Worm (Caenorhabditis elegans) whole organism, late embryonic: ENCODE data around the gene fbxa-218.

Experiments
- F13H6.1 ChIP-seq: sonication (generic microtip); optimal IDR thresholded peaks from 2 replicates; lab custom pipeline; 2016; ENCODE audit warnings: missing genetic modification characterization, missing compliant biosample characterization
- K09A11.1 ChIP-seq: sonication (generic microtip); optimal IDR thresholded peaks from 2 replicates; lab custom pipeline; 2017; ENCODE audit warnings: antibody characterized with exemption, mild to moderate bottlenecking, missing genetic modification characterization, missing compliant biosample characterization; ENCODE audit not compliant: insufficient read depth
- Y22D7AL.16 ChIP-seq: sonication (generic microtip); optimal IDR thresholded peaks from 2 replicates; lab custom pipeline; 2016; ENCODE audit warnings: missing genetic modification characterization, missing compliant biosample characterization
- ceh-14 ChIP-seq: sonication (generic microtip); optimal IDR thresholded peaks from 2 replicates; lab custom pipeline; 2016; ENCODE audit warnings: missing genotype, missing genetic modification characterization, missing compliant biosample characterization
- ceh-18 ChIP-seq: sonication (generic microtip); optimal IDR thresholded peaks from 2 replicates; lab custom pipeline; 2016; ENCODE audit warnings: missing genetic modification characterization, missing compliant biosample characterization
- ceh-19 ChIP-seq: fragments of 200-800 bp; sonication (Bioruptor generic); optimal IDR thresholded peaks from 2 replicates; lab custom pipeline; 2018; ENCODE audit warnings: mild to moderate bottlenecking, missing genetic modification characterization, missing compliant biosample characterization
- ceh-2 ChIP-seq: sonication (generic microtip); optimal IDR thresholded peaks from 2 replicates; lab custom pipeline; 2016; ENCODE audit warnings: missing genotype, missing genetic modification characterization, missing compliant biosample characterization
- ceh-22 ChIP-seq: sonication (generic microtip); optimal IDR thresholded peaks from 2 replicates; lab custom pipeline; 2017; ENCODE audit warnings: missing biosample characterization, missing genetic modification characterization
- ceh-30 ChIP-seq: fragments of 150-350 bp; optimal IDR thresholded peaks from 2 replicates; lab custom pipeline; 2014; ENCODE audit warnings: missing biosample characterization, missing genetic modification characterization
- ceh-31 ChIP-seq: sonication (generic microtip); optimal IDR thresholded peaks from 2 replicates; lab custom pipeline; 2016; ENCODE audit warnings: missing genetic modification characterization, missing compliant biosample characterization
- ceh-48 ChIP-seq: sonication (generic microtip); optimal IDR thresholded peaks from 2 replicates; lab custom pipeline; 2016; ENCODE audit warnings: missing genetic modification characterization, inconsistent platforms, missing compliant biosample characterization
- dmd-4 ChIP-seq: sonication (generic microtip); optimal IDR thresholded peaks from 2 replicates; lab custom pipeline; 2016; ENCODE audit warnings: borderline replicate concordance, missing genetic modification characterization, missing compliant biosample characterization
- dve-1 ChIP-seq: sonication (generic microtip); optimal IDR thresholded peaks from 2 replicates; lab custom pipeline; 2017; ENCODE audit warnings: antibody characterized with exemption, mild to moderate bottlenecking, missing genetic modification characterization, missing compliant biosample characterization
- elt-2 ChIP-seq: sonication (generic microtip); optimal IDR thresholded peaks from 2 replicates; lab custom pipeline; 2016; ENCODE audit warnings: missing genetic modification reagents, missing genetic modification characterization, missing compliant biosample characterization
- ets-4 ChIP-seq: sonication (generic microtip); optimal IDR thresholded peaks from 2 replicates; lab custom pipeline; 2016; ENCODE audit warnings: missing genetic modification characterization, missing compliant biosample characterization
- fkh-10 ChIP-seq: fragments of 150-350 bp; optimal IDR thresholded peaks from 2 replicates; lab custom pipeline; 2014; ENCODE audit warnings: missing biosample characterization, missing genetic modification reagents, missing genetic modification characterization
- hlh-15 ChIP-seq: sonication (generic microtip); optimal IDR thresholded peaks from 2 replicates; lab custom pipeline; 2016; ENCODE audit warnings: missing genetic modification characterization, missing compliant biosample characterization
- hlh-6 ChIP-seq: sonication (generic microtip); optimal IDR thresholded peaks from 2 replicates; lab custom pipeline; 2016; ENCODE audit warnings: missing genotype, missing genetic modification characterization, missing compliant biosample characterization
- lim-6 ChIP-seq: sonication (generic microtip); optimal IDR thresholded peaks from 2 replicates; lab custom pipeline; 2016; ENCODE audit warnings: missing genetic modification characterization, missing compliant biosample characterization
- lin-11 ChIP-seq: fragments of 200-800 bp; sonication (Bioruptor generic); optimal IDR thresholded peaks from 2 replicates; lab custom pipeline; 2018; ENCODE audit warnings: mild to moderate bottlenecking, missing genetic modification characterization, missing compliant biosample characterization
- nfya-1 ChIP-seq: sonication (generic microtip); optimal IDR thresholded peaks from 2 replicates; lab custom pipeline; 2017; ENCODE audit warnings: missing genetic modification characterization, mild to moderate bottlenecking, missing compliant biosample characterization, antibody characterized with exemption, moderate library complexity
- nhr-232 ChIP-seq: sonication (generic microtip); optimal IDR thresholded peaks from 2 replicates; lab custom pipeline; 2016; ENCODE audit warnings: missing genetic modification characterization, missing compliant biosample characterization
- pax-1 ChIP-seq: fragments of 150-350 bp; optimal IDR thresholded peaks from 2 replicates; lab custom pipeline; 2014; ENCODE audit warnings: missing biosample characterization, missing genetic modification characterization
- pha-2 ChIP-seq: sonication (generic microtip); optimal IDR thresholded peaks from 2 replicates; lab custom pipeline; 2017; ENCODE audit warnings: mild to moderate bottlenecking, missing genetic modification characterization, missing compliant biosample characterization
- pqm-1 ChIP-seq: sonication (generic microtip); optimal IDR thresholded peaks from 2 replicates; lab custom pipeline; 2016; ENCODE audit warnings: missing genetic modification characterization, missing compliant biosample characterization
- pros-1 ChIP-seq: fragments of 150-350 bp; optimal IDR thresholded peaks from 2 replicates; lab custom pipeline; 2014; ENCODE audit warnings: missing biosample characterization, missing genetic modification reagents, missing genetic modification characterization
- rnt-1 ChIP-seq: sonication (generic microtip); optimal IDR thresholded peaks from 2 replicates; lab custom pipeline; 2016; ENCODE audit warnings: missing genetic modification characterization, missing compliant biosample characterization
- sdc-2 ChIP-seq: sonication (generic microtip); optimal IDR thresholded peaks from 2 replicates; lab custom pipeline; 2016; ENCODE audit warnings: missing genotype, missing genetic modification characterization, missing compliant biosample characterization
- tbx-2 ChIP-seq: sonication (generic microtip); optimal IDR thresholded peaks from 2 replicates; lab custom pipeline; 2016; ENCODE audit warnings: missing genetic modification characterization, missing compliant biosample characterization
- ttx-3 ChIP-seq: sonication (generic microtip); optimal IDR thresholded peaks from 2 replicates; lab custom pipeline; 2016; ENCODE audit warnings: missing genetic modification reagents, missing genetic modification characterization, missing compliant biosample characterization
- unc-3 ChIP-seq, 2 experiments: fragments of 200-800 bp in 1 of 2; sonication (Bioruptor generic) in 1 of 2; sonication (generic microtip) in 1 of 2; conservative IDR thresholded peaks in 1 of 2; optimal IDR thresholded peaks in 1 of 2; 2 replicates each; pipeline versions ENCODE4 v1.3.6 to Lab custom; 2016 to 2022; ENCODE audit warnings: missing compliant biosample characterization in 2 of 2, missing genetic modification characterization in 2 of 2, missing genetic modification reagents in 1 of 2
- unc-42 ChIP-seq: sonication (generic microtip); optimal IDR thresholded peaks from 2 replicates; lab custom pipeline; 2016; ENCODE audit warnings: missing genotype, missing genetic modification characterization, missing compliant biosample characterization
- unc-55 ChIP-seq: sonication (generic microtip); optimal IDR thresholded peaks from 2 replicates; lab custom pipeline; 2017; ENCODE audit warnings: missing biosample characterization, missing genetic modification reagents, missing genetic modification characterization
- unc-86 ChIP-seq: sonication (generic microtip); optimal IDR thresholded peaks from 2 replicates; lab custom pipeline; 2016; ENCODE audit warnings: missing genetic modification characterization, missing compliant biosample characterization

The fbxa-218 gene

ce11 chrIII:12426558-12426957, 9.8 kb upstream of the fbxa-218 start, which contains the start of gene pie-1:
Gene pie-1 (plus strand): TSS chrIII:12426893.
- TF ChIP-seq nhr-232, result no peak
- TF ChIP-seq pros-1 (tag; lab: Kevin White, UChicago), result no peak
- TF ChIP-seq ceh-22 (tag; lab: Kevin White, UChicago), result no peak
- no peak for TF ChIP-seq hlh-6 (tag; lab: Kevin White, UChicago)
- no peak for TF ChIP-seq rnt-1 (tag; lab: Kevin White, UChicago)
- TF ChIP-seq unc-3 (GFP tag; conservative IDR thresholded peaks at IDR 0.05; lab: Robert Waterston, UW), result no peak
- no peak for TF ChIP-seq unc-3 (tag; optimal IDR thresholded peaks at IDR 0.05; lab: Kevin White, UChicago)
- TF ChIP-seq ceh-2 (tag; lab: Kevin White, UChicago), result no peak
- TF ChIP-seq pax-1 (tag; lab: Kevin White, UChicago), result no peak
- no peak for TF ChIP-seq F13H6.1 (tag; lab: Kevin White, UChicago)
- no peak for TF ChIP-seq hlh-15
- no peak for TF ChIP-seq fkh-10
- no peak for TF ChIP-seq ceh-18 (tag; lab: Kevin White, UChicago)
- no peak for TF ChIP-seq Y22D7AL.16
- TF ChIP-seq pha-2, result no peak
- no peak for TF ChIP-seq ceh-30 (tag; lab: Kevin White, UChicago)
- no peak for TF ChIP-seq dve-1 (tag; lab: Kevin White, UChicago)
- no peak for TF ChIP-seq unc-86

- TF ChIP-seq unc-55, result no peak
- TF ChIP-seq nfya-1 (tag; lab: Kevin White, UChicago), result no peak
- TF ChIP-seq hlh-6 (tag; lab: Kevin White, UChicago), result no peak
- TF ChIP-seq sdc-2 (tag; lab: Kevin White, UChicago), result no peak
- no peak for TF ChIP-seq lin-11 (tag; lab: Kevin White, UChicago)
- no peak for TF ChIP-seq ceh-19
- no peak for TF ChIP-seq pha-2
- no peak for TF ChIP-seq unc-42 (tag; lab: Kevin White, UChicago)
- no peak for TF ChIP-seq dve-1 (tag; lab: Kevin White, UChicago)
- no peak for TF ChIP-seq ceh-48 (tag; lab: Kevin White, UChicago)
- TF ChIP-seq dmd-4 (tag; lab: Kevin White, UChicago), result no peak
- TF ChIP-seq, all 69 proteins: peak for 0
These were observed 8.6 kb upstream of the fbxa-218 start for ce11 chrIII:12427527-12428263.

- TF ChIP-seq ttx-3 (tag; lab: Kevin White, UChicago), result no peak
- TF ChIP-seq dve-1 (tag; lab: Kevin White, UChicago), result no peak
- TF ChIP-seq ceh-22 (tag; lab: Kevin White, UChicago), result no peak
- no peak for TF ChIP-seq sdc-2 (tag; lab: Kevin White, UChicago)
- no peak for TF ChIP-seq elt-2 (tag; lab: Kevin White, UChicago)
These were observed 8.1 kb upstream of the fbxa-218 start for ce11 chrIII:12428264-12428627.

- no peak for TF ChIP-seq lim-6
These were observed 7.4 kb upstream of the fbxa-218 start for ce11 chrIII:12428799-12429351.

DNA sequence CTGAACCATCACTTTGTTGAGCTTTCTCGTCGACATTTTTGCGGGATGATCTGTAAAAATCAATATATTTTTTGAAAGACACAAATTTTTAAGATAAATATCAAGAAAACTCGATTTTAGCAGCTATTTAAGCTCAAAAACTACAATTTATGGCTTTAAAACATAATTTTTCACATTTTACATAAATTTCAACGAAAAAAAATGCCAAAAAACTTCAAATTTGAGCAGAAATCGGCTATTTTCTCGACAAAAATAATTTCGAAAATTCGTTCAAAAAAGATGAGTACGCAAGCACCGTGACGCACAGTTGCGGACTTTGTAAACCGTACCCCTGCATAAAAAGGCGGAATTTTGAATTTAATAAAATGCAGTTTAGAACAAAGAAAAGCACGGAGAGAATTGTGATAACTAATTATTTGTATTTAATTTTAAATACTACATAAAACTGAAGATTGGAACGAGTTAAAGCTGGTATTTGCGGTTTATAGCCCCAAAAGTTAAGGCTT, 6.7 kb upstream of the fbxa-218 start, which contains the start of gene snr-6:
Gene snr-6 (minus strand): TSS at position 51 of the 506 bp plus-strand sequence.
- TF ChIP-seq ets-4 (peak; percentile 2), ceh-31 (peak; percentile 24), elt-2 (tag; lab: Kevin White, UChicago) (peak; percentile 17), pqm-1 (peak; percentile 16), ceh-48 (tag; lab: Kevin White, UChicago) (peak; percentile 13), nfya-1 (tag; lab: Kevin White, UChicago) (peak; percentile 84), lim-6 (no peak), tbx-2 (tag; lab: Kevin White, UChicago) (peak; percentile 41), Y22D7AL.16 (no peak), ceh-14 (tag; lab: Kevin White, UChicago) (peak; percentile 18), ceh-2 (tag; lab: Kevin White, UChicago) (peak; percentile 7), ceh-30 (tag; lab: Kevin White, UChicago) (no peak), hlh-6 (tag; lab: Kevin White, UChicago) (no peak), K09A11.1 (tag; lab: Kevin White, UChicago) (no peak), pax-1 (tag; lab: Kevin White, UChicago) (peak; percentile 55), unc-42 (tag; lab: Kevin White, UChicago) (peak; percentile 63)
